Worm (Caenorhabditis elegans) whole organism, L4/young adult: ENCODE data around the gene atf-7.

ENCODE experiments used
- W03F9.2 ChIP-seq: fragments of 150-350 bp; optimal IDR thresholded peaks from 2 replicates; lab custom pipeline; 2014; ENCODE audit warnings: missing biosample characterization, missing genetic modification characterization
- dao-5 ChIP-seq: sonication (generic microtip); optimal IDR thresholded peaks from 2 replicates; lab custom pipeline; 2016; ENCODE audit warnings: missing genotype, missing genetic modification characterization, moderate library complexity, missing compliant biosample characterization

- no peak for TF ChIP-seq W03F9.2 (tag; lab: Kevin White, UChicago)
- no peak for TF ChIP-seq dao-5
Observed at ce11 chrIII:4454919-4455318, 43.9 kb downstream of the atf-7 start.
